Worm (Caenorhabditis elegans) whole organism, mixed stage, embryonic: Measurements from ENCODE around the gene Y49E10.10.
"Not testable (repeated sequence)": the region's sequence is repeated elsewhere in the genome, so short reads cannot be mapped to it uniquely, and the experiment has no call there.

Experiments used
- M03D4.4 ChIP-seq: sonication (generic microtip); optimal IDR thresholded peaks from 2 replicates; lab custom pipeline; 2017; ENCODE audit warnings: mild to moderate bottlenecking, missing genetic modification characterization, missing compliant biosample characterization
- bed-3 ChIP-seq: fragments of 200-800 bp; sonication (Bioruptor generic); optimal IDR thresholded peaks from 3 replicates; lab custom pipeline; 2018; ENCODE audit warnings: mild to moderate bottlenecking, missing genetic modification characterization, moderate library complexity, missing compliant biosample characterization
- blmp-1 ChIP-seq: fragments of 150-350 bp; optimal IDR thresholded peaks from 2 replicates; lab custom pipeline; 2014; ENCODE audit warnings: missing biosample characterization, missing genetic modification characterization
- ceh-39 ChIP-seq: fragments of 150-350 bp; optimal IDR thresholded peaks from 2 replicates; lab custom pipeline; 2014; ENCODE audit warnings: missing biosample characterization, missing genetic modification characterization
- ceh-43 ChIP-seq: fragments of 200-800 bp; sonication (Bioruptor generic); optimal IDR thresholded peaks from 2 replicates; lab custom pipeline; 2018; ENCODE audit warnings: mild to moderate bottlenecking, missing genetic modification characterization, moderate library complexity, missing compliant biosample characterization
- ces-1 ChIP-seq: fragments of 150-350 bp; optimal IDR thresholded peaks from 2 replicates; lab custom pipeline; 2014; ENCODE audit warnings: missing biosample characterization, missing genetic modification reagents, missing genetic modification characterization
- cnd-1 ChIP-seq: fragments of 200-800 bp; sonication (Bioruptor generic); optimal IDR thresholded peaks from 2 replicates; lab custom pipeline; 2018; ENCODE audit warnings: mild to moderate bottlenecking, missing genetic modification characterization, missing compliant biosample characterization
- drap-1 ChIP-seq: fragments of 200-800 bp; sonication (Bioruptor generic); optimal IDR thresholded peaks from 3 replicates; lab custom pipeline; 2018; ENCODE audit warnings: mild to moderate bottlenecking, missing genetic modification characterization, missing compliant biosample characterization
- elt-1 ChIP-seq: sonication (generic microtip); optimal IDR thresholded peaks from 2 replicates; lab custom pipeline; 2017; ENCODE audit warnings: missing genetic modification characterization, mild to moderate bottlenecking, missing compliant biosample characterization, antibody characterized with exemption, moderate library complexity, borderline replicate concordance; ENCODE audit not compliant: insufficient read depth
- elt-3 ChIP-seq: fragments of 150-350 bp; optimal IDR thresholded peaks from 2 replicates; lab custom pipeline; 2014; ENCODE audit warnings: missing biosample characterization, missing genetic modification characterization
- flh-1 ChIP-seq: fragments of 200-800 bp; sonication (Bioruptor generic); optimal IDR thresholded peaks from 2 replicates; lab custom pipeline; 2018; ENCODE audit warnings: mild to moderate bottlenecking, missing genetic modification characterization, moderate library complexity, missing compliant biosample characterization
- ham-2 ChIP-seq: fragments of 200-800 bp; sonication (Bioruptor generic); optimal IDR thresholded peaks from 2 replicates; lab custom pipeline; 2018; ENCODE audit warnings: mild to moderate bottlenecking, missing genetic modification characterization, missing compliant biosample characterization
- lin-32 ChIP-seq: fragments of 200-800 bp; sonication (Bioruptor generic); optimal IDR thresholded peaks from 2 replicates; lab custom pipeline; 2018; ENCODE audit warnings: mild to moderate bottlenecking, missing genetic modification characterization, missing compliant biosample characterization
- lsy-2 ChIP-seq: fragments of 150-350 bp; optimal IDR thresholded peaks from 2 replicates; lab custom pipeline; 2014; ENCODE audit warnings: missing biosample characterization, missing genetic modification characterization
- mab-5 ChIP-seq: fragments of 150-350 bp; optimal IDR thresholded peaks from 2 replicates; lab custom pipeline; 2014; ENCODE audit warnings: missing biosample characterization, missing genetic modification characterization
- mep-1 ChIP-seq: fragments of 150-350 bp; optimal IDR thresholded peaks from 2 replicates; lab custom pipeline; 2017; ENCODE audit warnings: missing biosample characterization, missing genetic modification reagents, missing genetic modification characterization, inconsistent platforms
- mls-2 ChIP-seq: sonication (generic microtip); optimal IDR thresholded peaks from 2 replicates; lab custom pipeline; 2016; ENCODE audit warnings: mild to moderate bottlenecking, missing genetic modification characterization, moderate library complexity, missing compliant biosample characterization
- nhr-12 ChIP-seq: fragments of 150-350 bp; optimal IDR thresholded peaks from 2 replicates; lab custom pipeline; 2014; ENCODE audit warnings: missing biosample characterization, missing genetic modification characterization
- nhr-2 ChIP-seq: fragments of 150-350 bp; optimal IDR thresholded peaks from 2 replicates; lab custom pipeline; 2014; ENCODE audit warnings: missing biosample characterization, missing genetic modification characterization
- nhr-237 ChIP-seq: fragments of 150-350 bp; optimal IDR thresholded peaks from 2 replicates; lab custom pipeline; 2014; ENCODE audit warnings: missing biosample characterization, missing genetic modification characterization
- pha-4 ChIP-seq: fragments of 150-350 bp; optimal IDR thresholded peaks from 2 replicates; lab custom pipeline; 2018; ENCODE audit warnings: missing biosample characterization, missing genetic modification reagents, missing genetic modification characterization
- sem-2 ChIP-seq: fragments of 200-800 bp; sonication (Bioruptor generic); optimal IDR thresholded peaks from 2 replicates; lab custom pipeline; 2018; ENCODE audit warnings: mild to moderate bottlenecking, missing genetic modification characterization, missing compliant biosample characterization
- snpc-4 ChIP-seq: fragments of 150-350 bp; optimal IDR thresholded peaks from 2 replicates; lab custom pipeline; 2014; ENCODE audit warnings: missing biosample characterization, missing genetic modification characterization
- sptf-1 ChIP-seq: sonication (generic microtip); optimal IDR thresholded peaks from 2 replicates; lab custom pipeline; 2017; ENCODE audit warnings: mild to moderate bottlenecking, missing genetic modification characterization, moderate library complexity, missing compliant biosample characterization
- tbx-8 ChIP-seq: fragments of 200-800 bp; sonication (Bioruptor generic); optimal IDR thresholded peaks from 2 replicates; lab custom pipeline; 2018; ENCODE audit warnings: mild to moderate bottlenecking, missing genetic modification characterization, moderate library complexity, missing compliant biosample characterization
- unc-120 ChIP-seq: sonication (generic microtip); optimal IDR thresholded peaks from 2 replicates; lab custom pipeline; 2017; ENCODE audit warnings: missing genetic modification characterization, missing compliant biosample characterization; ENCODE audit not compliant: poor library complexity, severe bottlenecking
- unc-39 ChIP-seq: fragments of 150-350 bp; optimal IDR thresholded peaks from 2 replicates; lab custom pipeline; 2014; ENCODE audit warnings: missing biosample characterization, missing genetic modification characterization
- unc-62 ChIP-seq: fragments of 150-350 bp; optimal IDR thresholded peaks from 2 replicates; lab custom pipeline; 2014; ENCODE audit warnings: missing biosample characterization, missing genetic modification reagents, missing genetic modification characterization
- zip-8 ChIP-seq: fragments of 150-350 bp; optimal IDR thresholded peaks from 2 replicates; lab custom pipeline; 2014; ENCODE audit warnings: missing biosample characterization, missing genetic modification characterization
- ztf-11 ChIP-seq: fragments of 150-350 bp; optimal IDR thresholded peaks from 2 replicates; lab custom pipeline; 2014; ENCODE audit warnings: missing biosample characterization, missing genetic modification characterization

Y49E10.10 gene

ce11 chrIII:12373306-12373705 lies 22.0 kb upstream of the Y49E10.10 start:
- TF ChIP-seq tbx-8 (GFP tag; lab: Kevin White, UChicago) (no peak), ztf-11 (no peak), pha-4 (tag; lab: Kevin White, UChicago) (no peak), ham-2 (no peak), blmp-1 (tag; lab: Kevin White, UChicago) (no peak)

ce11 chrIII:12373807-12374266 lies 21.4 kb upstream of the Y49E10.10 start, which contains the start of gene glrx-5:
Gene glrx-5 (minus strand): TSS chrIII:12373857.
- TF ChIP-seq nhr-237 (tag; lab: Kevin White, UChicago): no peak
- TF ChIP-seq cnd-1 (tag; lab: Kevin White, UChicago): no peak
- no peak for TF ChIP-seq pha-4 (tag; lab: Kevin White, UChicago)
- no peak for TF ChIP-seq unc-120
- TF ChIP-seq bed-3: no peak
- TF ChIP-seq drap-1: no peak
- TF ChIP-seq mep-1: no peak
- no peak for TF ChIP-seq mls-2 (tag; lab: Kevin White, UChicago)
- no peak for TF ChIP-seq nhr-2 (tag; lab: Kevin White, UChicago)
- TF ChIP-seq tbx-8 (GFP tag; lab: Kevin White, UChicago): no peak
- no peak for TF ChIP-seq elt-1 (tag; lab: Kevin White, UChicago)
- no peak for TF ChIP-seq flh-1 (GFP tag; lab: Kevin White, UChicago)
- no peak for TF ChIP-seq sem-2 (GFP tag; lab: Kevin White, UChicago)
- no peak for TF ChIP-seq M03D4.4 (tag; lab: Kevin White, UChicago)
- TF ChIP-seq lsy-2: no peak
- TF ChIP-seq ceh-39 (tag; lab: Kevin White, UChicago): no peak
- no peak for TF ChIP-seq mab-5

ce11 chrIII:12375614-12376013 lies 19.7 kb upstream of the Y49E10.10 start:
- TF ChIP-seq pha-4 (tag; lab: Kevin White, UChicago) (no peak), mep-1 (no peak), drap-1 (no peak), nhr-2 (tag; lab: Kevin White, UChicago) (no peak), lsy-2 (no peak), zip-8 (tag; lab: Kevin White, UChicago) (no peak), unc-120 (no peak), snpc-4 (tag; lab: Kevin White, UChicago) (no peak), mab-5 (no peak), M03D4.4 (tag; lab: Kevin White, UChicago) (no peak), ztf-11 (no peak), sptf-1 (tag; lab: Kevin White, UChicago) (no peak), nhr-12 (tag; lab: Kevin White, UChicago) (no peak), nhr-237 (tag; lab: Kevin White, UChicago) (no peak), ceh-43 (GFP tag; lab: Kevin White, UChicago) (no peak), unc-39 (tag; lab: Kevin White, UChicago) (no peak), unc-62 (no peak), elt-3 (tag; lab: Kevin White, UChicago) (no peak), elt-1 (tag; lab: Kevin White, UChicago) (no peak), lin-32 (GFP tag; lab: Kevin White, UChicago) (no peak)

ce11 chrIII:12377198-12377662 lies 18.0 kb upstream of the Y49E10.10 start, which contains the start of gene pph-4.2:
Gene pph-4.2 (minus strand): TSS chrIII:12377248.
- peak; percentile 29 for TF ChIP-seq lsy-2
- peak; percentile 38 for TF ChIP-seq nhr-237 (tag; lab: Kevin White, UChicago)
- TF ChIP-seq flh-1 (GFP tag; lab: Kevin White, UChicago): no peak
- no peak for TF ChIP-seq unc-62

- TF ChIP-seq snpc-4 (tag; lab: Kevin White, UChicago); flh-1 (GFP tag; lab: Kevin White, UChicago); pha-4 (tag; lab: Kevin White, UChicago): not testable (repeated sequence)
- TF ChIP-seq, all 35 proteins: peak for 0; not testable (repeated sequence) for 35
Measured at ce11 chrIII:12383709-12384108, 11.6 kb upstream of the Y49E10.10 start, which contains the start of gene Y49E10.4. Gene Y49E10.4 (minus strand): TSS chrIII:12383809.

- not testable (repeated sequence) for TF ChIP-seq unc-39 (tag; lab: Kevin White, UChicago); unc-62; ces-1 (GFP tag; lab: Kevin White, UChicago)
- TF ChIP-seq, all 35 proteins: peak for 0; not testable (repeated sequence) for 35
Measured at ce11 chrIII:12386597-12386996, 8.7 kb upstream of the Y49E10.10 start, which contains the start of gene Y49E10.30. Gene Y49E10.30 (plus strand): TSS chrIII:12386897.
